Fruit fly (Drosophila melanogaster) whole organism, embryonic: Measurements from ENCODE around the gene CG5639.
A peak's percentile ranks its signal among the peaks of the same experiment; 100 is the strongest.

Experiments
- B-H2 ChIP-seq: fragments of 200-800 bp; sonication (Bioruptor generic); optimal IDR thresholded peaks from 2 replicates; lab custom pipeline; 2018; ENCODE audit warnings: missing biosample characterization, mild to moderate bottlenecking, missing genetic modification characterization
- Bdp1 ChIP-seq: fragments of 200-800 bp; sonication (Bioruptor generic); optimal IDR thresholded peaks from 3 replicates; lab custom pipeline; 2016; ENCODE audit warnings: missing biosample characterization, missing genetic modification characterization
- Bgb ChIP-seq: fragments of 200-800 bp; sonication (Bioruptor generic); IDR thresholded peaks from 2 replicates; pipeline ENCODE4 v1.3.6; 2022; ENCODE audit warnings: missing biosample characterization, missing genetic modification characterization; ENCODE audit not compliant: partially characterized antibody
- CG10147 ChIP-seq: fragments of 200-800 bp; sonication (Bioruptor generic); optimal IDR thresholded peaks from 2 replicates; lab custom pipeline; 2019; ENCODE audit warnings: missing biosample characterization, mild to moderate bottlenecking, missing genetic modification characterization, moderate library complexity
- CG10209 ChIP-seq: fragments of 200-800 bp; sonication (Bioruptor generic); optimal IDR thresholded peaks from 3 replicates; lab custom pipeline; 2017; ENCODE audit warnings: missing biosample characterization, mild to moderate bottlenecking, missing genetic modification characterization, missing genetic modification reagents
- CG17612 ChIP-seq: fragments of 200-800 bp; sonication (Bioruptor generic); IDR thresholded peaks from 2 replicates; pipeline ENCODE4 v1.3.6; 2022; ENCODE audit warnings: missing biosample characterization, missing genetic modification characterization
- CG18262 ChIP-seq: fragments of 200-800 bp; optimal IDR thresholded peaks from 3 replicates; lab custom pipeline; 2019; ENCODE audit warnings: missing biosample characterization, mild to moderate bottlenecking, missing genetic modification characterization, moderate library complexity
- CG18599 ChIP-seq: fragments of 200-800 bp; sonication (Bioruptor generic); optimal IDR thresholded peaks from 3 replicates; lab custom pipeline; 2017; ENCODE audit warnings: missing biosample characterization, missing genetic modification characterization, mild to moderate bottlenecking, moderate library complexity, missing genetic modification reagents
- CG31388 ChIP-seq: fragments of 200-800 bp; sonication (Bioruptor generic); optimal IDR thresholded peaks from 2 replicates; lab custom pipeline; 2016; ENCODE audit warnings: missing biosample characterization, missing genetic modification characterization
- CG31441 ChIP-seq: fragments of 200-800 bp; sonication (Bioruptor generic); IDR thresholded peaks from 2 replicates; pipeline ENCODE4 v1.3.6; 2022; ENCODE audit warnings: missing biosample characterization, missing genetic modification characterization
- CG34422 ChIP-seq: fragments of 200-800 bp; sonication (Bioruptor generic); IDR thresholded peaks from 3 replicates; pipeline ENCODE4 v1.3.6; 2022; ENCODE audit warnings: missing biosample characterization, missing genetic modification characterization
- CG3847 ChIP-seq: fragments of 200-800 bp; sonication (Bioruptor generic); IDR thresholded peaks from 2 replicates; pipeline ENCODE4 v1.3.6; 2022; ENCODE audit warnings: missing biosample characterization, missing genetic modification characterization
- CG6791 ChIP-seq: fragments of 200-800 bp; sonication (Bioruptor generic); IDR thresholded peaks from 3 replicates; pipeline ENCODE4 v1.3.6; 2022; ENCODE audit warnings: missing biosample characterization, missing genetic modification characterization; ENCODE audit not compliant: partially characterized antibody
- CG8944 ChIP-seq: fragments of 200-800 bp; sonication (Bioruptor generic); optimal IDR thresholded peaks from 3 replicates; lab custom pipeline; 2016; ENCODE audit warnings: missing biosample characterization, missing genetic modification characterization
- CG9876 ChIP-seq: fragments of 200-800 bp; sonication (Bioruptor generic); optimal IDR thresholded peaks from 2 replicates; lab custom pipeline; 2016; ENCODE audit warnings: missing biosample characterization, missing genetic modification characterization
- Chrac-16 ChIP-seq: fragments of 200-800 bp; sonication (Bioruptor generic); optimal IDR thresholded peaks from 3 replicates; lab custom pipeline; 2016; ENCODE audit warnings: missing biosample characterization, missing genetic modification characterization
- CrebB ChIP-seq: fragments of 200-800 bp; sonication (Bioruptor generic); optimal IDR thresholded peaks from 3 replicates; lab custom pipeline; 2018; ENCODE audit warnings: missing biosample characterization, mild to moderate bottlenecking, missing genetic modification characterization
- D19B ChIP-seq: fragments of 200-800 bp; sonication (Bioruptor generic); optimal IDR thresholded peaks from 2 replicates; lab custom pipeline; 2017; ENCODE audit warnings: missing biosample characterization, mild to moderate bottlenecking, missing genetic modification characterization
- Dp ChIP-seq: fragments of 200-800 bp; sonication (Bioruptor generic); optimal IDR thresholded peaks from 2 replicates; lab custom pipeline; 2018; ENCODE audit warnings: missing biosample characterization, mild to moderate bottlenecking, missing genetic modification characterization, moderate library complexity
- E2f1 ChIP-seq: fragments of 200-800 bp; sonication (Bioruptor generic); IDR thresholded peaks from 2 replicates; pipeline ENCODE4 v1.3.6; 2022; ENCODE audit warnings: missing biosample characterization, missing genetic modification characterization
- Elba2 ChIP-seq: fragments of 200-800 bp; sonication (Bioruptor generic); optimal IDR thresholded peaks from 3 replicates; lab custom pipeline; 2016; ENCODE audit warnings: missing biosample characterization, missing genetic modification characterization
- Ets65A ChIP-seq: fragments of 200-800 bp; sonication (Bioruptor generic); peaks from one replicate; lab custom pipeline; 2016; ENCODE audit warnings: missing biosample characterization, missing genetic modification characterization
- Gug ChIP-seq: fragments of 200-800 bp; sonication (Bioruptor generic); IDR thresholded peaks from 4 replicates; pipeline ENCODE4 v1.3.6; 2022; ENCODE audit warnings: missing biosample characterization, missing genetic modification characterization
- HLH4C ChIP-seq: fragments of 200-800 bp; sonication (Bioruptor generic); IDR thresholded peaks from 3 replicates; pipeline ENCODE4 v1.3.6; 2022; ENCODE audit warnings: missing biosample characterization, missing genetic modification characterization; ENCODE audit not compliant: partially characterized antibody
- Hand ChIP-seq: fragments of 200-800 bp; sonication (Bioruptor generic); optimal IDR thresholded peaks from 2 replicates; lab custom pipeline; 2017; ENCODE audit warnings: mild to moderate bottlenecking, missing biosample characterization, missing genetic modification reagents, missing genetic modification characterization
- Hey ChIP-seq: fragments of 200-800 bp; sonication (Bioruptor generic); optimal IDR thresholded peaks from 3 replicates; lab custom pipeline; 2018; ENCODE audit warnings: missing biosample characterization, mild to moderate bottlenecking, missing genetic modification characterization
- Hmr ChIP-seq: fragments of 200-800 bp; sonication (Bioruptor generic); optimal IDR thresholded peaks from 3 replicates; lab custom pipeline; 2017; ENCODE audit warnings: mild to moderate bottlenecking, missing biosample characterization, missing genetic modification reagents, missing genetic modification characterization
- Ptx1 ChIP-seq: fragments of 200-800 bp; sonication (Bioruptor generic); IDR thresholded peaks from 2 replicates; pipeline ENCODE4 v1.3.6; 2022; ENCODE audit warnings: missing biosample characterization, missing genetic modification characterization
- Six4 ChIP-seq: fragments of 200-800 bp; sonication (Bioruptor generic); optimal IDR thresholded peaks from 2 replicates; lab custom pipeline; 2016; ENCODE audit warnings: missing biosample characterization, missing genetic modification characterization
- Usf ChIP-seq: fragments of 200-800 bp; sonication (Bioruptor generic); optimal IDR thresholded peaks from 2 replicates; lab custom pipeline; 2017; ENCODE audit warnings: missing genotype, missing biosample characterization, missing genetic modification characterization
- Xbp1 ChIP-seq: fragments of 200-800 bp; sonication (Bioruptor generic); optimal IDR thresholded peaks from 3 replicates; lab custom pipeline; 2016; ENCODE audit warnings: missing biosample characterization, mild to moderate bottlenecking, missing genetic modification characterization
- YL-1 ChIP-seq: fragments of 200-800 bp; sonication (Bioruptor generic); optimal IDR thresholded peaks from 3 replicates; lab custom pipeline; 2017; ENCODE audit warnings: missing biosample characterization, mild to moderate bottlenecking, missing genetic modification characterization
- ab ChIP-seq: fragments of 200-800 bp; sonication (Bioruptor generic); optimal IDR thresholded peaks from 2 replicates; lab custom pipeline; 2016; ENCODE audit warnings: missing biosample characterization, missing genetic modification characterization
- bab2 ChIP-seq: fragments of 200-800 bp; sonication (Bioruptor generic); optimal IDR thresholded peaks from 2 replicates; lab custom pipeline; 2016; ENCODE audit warnings: missing biosample characterization, missing genetic modification characterization
- crp ChIP-seq, 2 experiments: fragments of 200-800 bp; sonication (Bioruptor generic); optimal IDR thresholded peaks; 2 replicates in 1 of 2; 3 replicates in 1 of 2; lab custom pipeline; 2017; ENCODE audit warnings: missing biosample characterization in 2 of 2, missing genetic modification characterization in 2 of 2, mild to moderate bottlenecking in 1 of 2, moderate library complexity in 1 of 2
- dan ChIP-seq: fragments of 200-800 bp; sonication (Bioruptor generic); IDR thresholded peaks from 2 replicates; pipeline ENCODE4 v1.3.6; 2022; ENCODE audit warnings: missing biosample characterization, missing genetic modification characterization
- dysf ChIP-seq: fragments of 200-800 bp; sonication (Bioruptor generic); IDR thresholded peaks from 3 replicates; pipeline ENCODE4 v1.3.6; 2022; ENCODE audit warnings: missing biosample characterization, missing genetic modification characterization
- esg ChIP-seq: fragments of 200-800 bp; sonication (Bioruptor generic); conservative IDR thresholded peaks from 2 replicates; pipeline ENCODE4 v1.3.6; 2022; ENCODE audit warnings: missing biosample characterization, missing genetic modification characterization
- gcm ChIP-seq: fragments of 200-800 bp; sonication (Bioruptor generic); optimal IDR thresholded peaks from 2 replicates; lab custom pipeline; 2019; ENCODE audit warnings: missing biosample characterization, mild to moderate bottlenecking, missing genetic modification characterization, moderate library complexity
- gsb-n ChIP-seq: fragments of 200-800 bp; sonication (Bioruptor generic); optimal IDR thresholded peaks from 3 replicates; lab custom pipeline; 2018; ENCODE audit warnings: missing biosample characterization, mild to moderate bottlenecking, missing genetic modification characterization
- h ChIP-seq: fragments of >200 bp; optimal IDR thresholded peaks from 2 replicates; lab custom pipeline; 2017
- hkb ChIP-seq, 2 experiments: fragments of 200-800 bp in 1 of 2; fragments of >200 bp in 1 of 2; sonication (Bioruptor generic) in 1 of 2; IDR thresholded peaks in 1 of 2; optimal IDR thresholded peaks in 1 of 2; 2 replicates each; pipeline versions ENCODE4 v1.3.6 to Lab custom; 2017 to 2022; ENCODE audit warnings: missing biosample characterization in 1 of 2, missing genetic modification characterization in 1 of 2
- hth ChIP-seq: fragments of >200 bp; optimal IDR thresholded peaks from 2 replicates; lab custom pipeline; 2017; ENCODE audit warnings: inconsistent platforms
- insv ChIP-seq, 2 experiments: fragments of 200-800 bp; sonication (Bioruptor generic); optimal IDR thresholded peaks; 3 replicates each; lab custom pipeline; 2016 to 2018; ENCODE audit warnings: missing biosample characterization in 2 of 2, missing genetic modification characterization in 2 of 2
- inv ChIP-seq: fragments of 200-800 bp; sonication (Bioruptor generic); IDR thresholded peaks from 2 replicates; pipeline ENCODE4 v1.3.6; 2022; ENCODE audit warnings: missing biosample characterization, missing genetic modification characterization; ENCODE audit not compliant: partially characterized antibody
- nerfin-1 ChIP-seq: fragments of 200-800 bp; sonication (Bioruptor generic); optimal IDR thresholded peaks from 3 replicates; lab custom pipeline; 2019; ENCODE audit warnings: missing biosample characterization, mild to moderate bottlenecking, missing genetic modification characterization, moderate library complexity
- pfk ChIP-seq: fragments of 200-800 bp; sonication (Bioruptor generic); optimal IDR thresholded peaks from 2 replicates; lab custom pipeline; 2018; ENCODE audit warnings: missing biosample characterization, mild to moderate bottlenecking, missing genetic modification characterization, moderate library complexity
- row ChIP-seq: fragments of 200-800 bp; sonication (Bioruptor generic); IDR thresholded peaks from 3 replicates; pipeline ENCODE4 v1.3.6; 2022; ENCODE audit warnings: missing biosample characterization, missing genetic modification characterization
- run ChIP-seq: fragments of 200-800 bp; sonication (Bioruptor generic); optimal IDR thresholded peaks from 3 replicates; lab custom pipeline; 2018; ENCODE audit warnings: missing biosample characterization, mild to moderate bottlenecking, missing genetic modification characterization
- stc ChIP-seq: fragments of 200-800 bp; sonication (Bioruptor generic); IDR thresholded peaks from 2 replicates; pipeline ENCODE4 v1.3.6; 2022; ENCODE audit warnings: missing biosample characterization, missing genetic modification characterization
- wor ChIP-seq: fragments of 200-800 bp; sonication (Bioruptor generic); IDR thresholded peaks from 2 replicates; pipeline ENCODE4 v1.3.6; 2022; ENCODE audit warnings: missing biosample characterization, missing genetic modification characterization

The CG5639 gene

dm6 chr3R:27608000-27608399 lies 12.1 kb upstream of the CG5639 start (continued):
- TF ChIP-seq Ets65A = no peak
- no peak for TF ChIP-seq Hmr (GFP tag; lab: Kevin White, UChicago)
- TF ChIP-seq h (lab: Kevin White, UChicago) = no peak
- no peak for TF ChIP-seq bab2
- no peak for TF ChIP-seq dan (GFP tag; lab: Robert Waterston, UW)
- TF ChIP-seq esg (GFP tag; lab: Robert Waterston, UW) = no peak
- TF ChIP-seq gsb-n (tag; lab: Kevin White, UChicago) = no peak
- no peak for TF ChIP-seq YL-1 (GFP tag; lab: Kevin White, UChicago)
- no peak for TF ChIP-seq B-H2
- no peak for TF ChIP-seq D19B (GFP tag; lab: Kevin White, UChicago)
- TF ChIP-seq run (tag; lab: Kevin White, UChicago) = no peak
- TF ChIP-seq E2f1 (GFP tag; lab: Robert Waterston, UW) = no peak
- no peak for TF ChIP-seq Xbp1 (GFP tag; lab: Kevin White, UChicago)
- TF ChIP-seq Gug = 0 out of 4 replicates have a peak, but pooled peaks have one; percentile 7
- 0 out of 2 replicates have a peak, but pooled peaks have one; percentile 26 for TF ChIP-seq Bgb (GFP tag; lab: Robert Waterston, UW)
- TF ChIP-seq CG31441 = no peak
- TF ChIP-seq CG3847 (GFP tag; lab: Robert Waterston, UW) = no peak
- no peak for TF ChIP-seq CG10209
- no peak for TF ChIP-seq pfk
- TF ChIP-seq CG31388 (GFP tag; lab: Kevin White, UChicago) = no peak
- no peak for TF ChIP-seq gcm (GFP tag; lab: Kevin White, UChicago)
- no peak for TF ChIP-seq ab
- TF ChIP-seq HLH4C (GFP tag; lab: Robert Waterston, UW) = peak; percentile 35; the same call in 1 of the 3 replicates
- TF ChIP-seq CG34422 (GFP tag; lab: Robert Waterston, UW) = peak; percentile 41; the same call in 1 of the 3 replicates
- 0 out of 2 replicates have a peak, but pooled peaks have one; percentile 7 for TF ChIP-seq stc
- no peak for TF ChIP-seq CG17612 (GFP tag; lab: Robert Waterston, UW)
- TF ChIP-seq CrebB (tag; lab: Kevin White, UChicago) = no peak
- no peak for TF ChIP-seq inv (GFP tag; lab: Robert Waterston, UW)
- TF ChIP-seq Usf (GFP tag; lab: Kevin White, UChicago) = no peak
- no peak for TF ChIP-seq insv (GFP tag; optimal IDR thresholded peaks at IDR 0.05; lab: Kevin White, UChicago)
- TF ChIP-seq dysf (GFP tag; lab: Robert Waterston, UW) = no peak
- no peak for TF ChIP-seq Ptx1 (GFP tag; lab: Robert Waterston, UW)
- TF ChIP-seq hth (lab: Kevin White, UChicago) = no peak
- TF ChIP-seq nerfin-1 (tag; lab: Kevin White, UChicago) = peak; percentile 98
- TF ChIP-seq CG8944 = no peak
- TF ChIP-seq Dp (GFP tag; lab: Kevin White, UChicago) = no peak
- TF ChIP-seq CG10147 (GFP tag; lab: Kevin White, UChicago) = no peak
- no peak for TF ChIP-seq row (GFP tag; lab: Robert Waterston, UW)
- TF ChIP-seq CG18262 (tag; lab: Kevin White, UChicago) = no peak
- peak; percentile 35; the same call in 1 of the 3 replicates for TF ChIP-seq CG6791 (GFP tag; lab: Robert Waterston, UW)
- TF ChIP-seq crp (GFP tag; optimal IDR thresholded peaks at IDR 0.05; lab: Kevin White, UChicago) = no peak
- no peak for TF ChIP-seq Elba2 (GFP tag; lab: Kevin White, UChicago)
- no peak for TF ChIP-seq Hey (tag; lab: Kevin White, UChicago)
- TF ChIP-seq wor (GFP tag; lab: Robert Waterston, UW) = no peak
- TF ChIP-seq Hand (GFP tag; lab: Kevin White, UChicago) = no peak
- no peak for TF ChIP-seq Bdp1 (GFP tag; lab: Kevin White, UChicago)
- TF ChIP-seq Six4 = no peak
- no peak for TF ChIP-seq hkb (optimal IDR thresholded peaks at IDR 0.05; lab: Kevin White, UChicago)
- 0 out of 2 replicates have a peak, but pooled peaks have one; percentile 9 for TF ChIP-seq hkb (GFP tag; IDR thresholded peaks at IDR 0.05; lab: Robert Waterston, UW)
- no peak for TF ChIP-seq Chrac-16 (GFP tag; lab: Kevin White, UChicago)
- TF ChIP-seq CG18599 = no peak
- TF ChIP-seq CG9876 (GFP tag; lab: Kevin White, UChicago) = no peak
